Worm (Caenorhabditis elegans): ENCODE results near the gene pkc-3.

- TF ChIP-seq snpc-4 (tag; optimal IDR thresholded peaks at IDR 0.05) (no peak), sptf-1 (tag; optimal IDR thresholded peaks at IDR 0.05) (no peak)
These were observed 49.9 kb downstream of the pkc-3 start, which contains the start of the genes F07F6.4 and F07F6.2 for ce11 chrII:5429522-5430257.
